Worm (Caenorhabditis elegans) whole organism, L2 larva: Measurements from ENCODE around the gene F01F1.14.
A peak's percentile ranks its signal among the peaks of the same experiment; 100 is the strongest.

Source experiments
- C34F6.9 ChIP-seq: fragments of 150-350 bp; optimal IDR thresholded peaks from 2 replicates; lab custom pipeline; 2014; ENCODE audit warnings: missing biosample characterization, missing genetic modification characterization
- F13H6.1 ChIP-seq: sonication (generic microtip); optimal IDR thresholded peaks from 2 replicates; lab custom pipeline; 2016; ENCODE audit warnings: missing genetic modification characterization, missing compliant biosample characterization
- Y55F3AM.14 ChIP-seq: fragments of 200-800 bp; sonication (Bioruptor generic); optimal IDR thresholded peaks from 2 replicates; lab custom pipeline; 2018; ENCODE audit warnings: mild to moderate bottlenecking, missing genetic modification characterization, missing compliant biosample characterization
- ZK546.5 ChIP-seq: sonication (generic microtip); optimal IDR thresholded peaks from 2 replicates; lab custom pipeline; 2017; ENCODE audit warnings: missing biosample characterization, missing genetic modification characterization
- alr-1 ChIP-seq: fragments of 150-350 bp; optimal IDR thresholded peaks from 2 replicates; lab custom pipeline; 2014; ENCODE audit warnings: missing biosample characterization, missing genetic modification characterization
- aly-2 ChIP-seq: fragments of 150-350 bp; optimal IDR thresholded peaks from 2 replicates; lab custom pipeline; 2014; ENCODE audit warnings: missing biosample characterization, missing genetic modification characterization
- ama-1 ChIP-seq: fragments of 150-350 bp; optimal IDR thresholded peaks from 2 replicates; lab custom pipeline; 2018; ENCODE audit warnings: inconsistent platforms
- blmp-1 ChIP-seq: sonication (generic microtip); optimal IDR thresholded peaks from 2 replicates; lab custom pipeline; 2017; ENCODE audit warnings: missing genetic modification characterization, mild to moderate bottlenecking, missing compliant biosample characterization, antibody characterized with exemption, moderate library complexity; ENCODE audit not compliant: insufficient read depth
- ceh-16 ChIP-seq: fragments of 150-350 bp; optimal IDR thresholded peaks from 2 replicates; lab custom pipeline; 2014; ENCODE audit warnings: missing biosample characterization, missing genetic modification characterization
- ceh-82 ChIP-seq: fragments of 150-350 bp; optimal IDR thresholded peaks from 2 replicates; lab custom pipeline; 2014; ENCODE audit warnings: missing biosample characterization, missing genetic modification characterization
- crh-2 ChIP-seq: sonication (generic microtip); optimal IDR thresholded peaks from 2 replicates; lab custom pipeline; 2017; ENCODE audit warnings: missing biosample characterization, missing genetic modification characterization
- dmd-4 ChIP-seq: sonication (generic microtip); optimal IDR thresholded peaks from 2 replicates; lab custom pipeline; 2017; ENCODE audit warnings: missing biosample characterization, missing genetic modification characterization
- egl-27 ChIP-seq: sonication (generic microtip); optimal IDR thresholded peaks from 3 replicates; lab custom pipeline; 2017; ENCODE audit warnings: missing biosample characterization, missing genetic modification reagents, missing genetic modification characterization
- elt-3 ChIP-seq: sonication (generic microtip); optimal IDR thresholded peaks from 2 replicates; lab custom pipeline; 2017; ENCODE audit warnings: missing biosample characterization, missing genetic modification characterization
- fos-1 ChIP-seq: fragments of 150-350 bp; optimal IDR thresholded peaks from 2 replicates; lab custom pipeline; 2014; ENCODE audit warnings: missing biosample characterization, missing genetic modification characterization
- lin-13 ChIP-seq: fragments of 150-350 bp; optimal IDR thresholded peaks from 2 replicates; lab custom pipeline; 2014; ENCODE audit warnings: missing biosample characterization, missing genetic modification reagents, missing genetic modification characterization
- lsy-2 ChIP-seq, 2 experiments: fragments of 150-350 bp in 1 of 2; sonication (generic microtip) in 1 of 2; optimal IDR thresholded peaks; 2 replicates each; lab custom pipeline; 2014 to 2017; ENCODE audit warnings: missing biosample characterization in 2 of 2, missing genetic modification characterization in 2 of 2
- mab-5 ChIP-seq: fragments of 150-350 bp; optimal IDR thresholded peaks from 2 replicates; lab custom pipeline; 2014; ENCODE audit warnings: missing biosample characterization, missing genetic modification characterization
- nhr-10 ChIP-seq: sonication (generic microtip); optimal IDR thresholded peaks from 2 replicates; lab custom pipeline; 2017; ENCODE audit warnings: missing biosample characterization, missing genetic modification characterization
- nhr-11 ChIP-seq: fragments of 150-350 bp; optimal IDR thresholded peaks from 2 replicates; lab custom pipeline; 2014; ENCODE audit warnings: missing biosample characterization, missing genetic modification characterization
- nhr-12 ChIP-seq: fragments of 150-350 bp; optimal IDR thresholded peaks from 2 replicates; lab custom pipeline; 2014; ENCODE audit warnings: missing biosample characterization, missing genetic modification characterization
- nhr-129 ChIP-seq: fragments of 150-350 bp; optimal IDR thresholded peaks from 2 replicates; lab custom pipeline; 2014; ENCODE audit warnings: missing biosample characterization, missing genetic modification characterization
- nhr-21 ChIP-seq: fragments of 150-350 bp; optimal IDR thresholded peaks from 2 replicates; lab custom pipeline; 2014; ENCODE audit warnings: missing biosample characterization, missing genetic modification characterization
- skn-1 ChIP-seq: sonication (generic microtip); optimal IDR thresholded peaks from 2 replicates; lab custom pipeline; 2017; ENCODE audit warnings: missing biosample characterization, missing genetic modification characterization
- sma-9 ChIP-seq, 2 experiments: fragments of 150-350 bp in 1 of 2; sonication (generic microtip) in 1 of 2; optimal IDR thresholded peaks; 2 replicates each; lab custom pipeline; 2014 to 2016; ENCODE audit warnings: missing genetic modification characterization in 2 of 2, mild to moderate bottlenecking in 1 of 2, missing biosample characterization in 1 of 2, missing compliant biosample characterization in 1 of 2, missing genetic modification reagents in 1 of 2, moderate library complexity in 1 of 2
- snpc-4 ChIP-seq: fragments of 150-350 bp; optimal IDR thresholded peaks from 2 replicates; lab custom pipeline; 2014; ENCODE audit warnings: missing biosample characterization, missing genetic modification characterization
- unc-39 ChIP-seq: fragments of 150-350 bp; optimal IDR thresholded peaks from 2 replicates; lab custom pipeline; 2014; ENCODE audit warnings: missing biosample characterization, missing genetic modification characterization
- unc-55 ChIP-seq: fragments of 150-350 bp; sonication (generic microtip); optimal IDR thresholded peaks from 3 replicates; lab custom pipeline; 2014; ENCODE audit warnings: missing biosample characterization, missing genetic modification reagents, missing genetic modification characterization
- unc-62 ChIP-seq: fragments of 150-350 bp; optimal IDR thresholded peaks from 2 replicates; lab custom pipeline; 2014; ENCODE audit warnings: missing biosample characterization, missing genetic modification reagents, missing genetic modification characterization
- ztf-1 ChIP-seq: fragments of 200-800 bp; sonication (Bioruptor generic); conservative IDR thresholded peaks from 2 replicates; pipeline ENCODE4 v1.3.6; 2022; ENCODE audit warnings: missing genetic modification characterization, missing compliant biosample characterization
- ztf-4 ChIP-seq: fragments of 150-350 bp; optimal IDR thresholded peaks from 2 replicates; lab custom pipeline; 2014; ENCODE audit warnings: missing biosample characterization, missing genetic modification characterization

F01F1.14 gene

ce11 chrIII:5902558-5902957 is 19.8 kb upstream of the F01F1.14 start:
- TF ChIP-seq crh-2 = no peak
- TF ChIP-seq ama-1 (lab: Kevin White, UChicago) = no peak
- TF ChIP-seq lsy-2 (tag; optimal IDR thresholded peaks at IDR 0.05; lab: Kevin White, UChicago) = no peak
- no peak for TF ChIP-seq elt-3
- no peak for TF ChIP-seq ztf-4 (tag; lab: Kevin White, UChicago)
- TF ChIP-seq ceh-82 (tag; lab: Kevin White, UChicago) = no peak
- no peak for TF ChIP-seq unc-62
- TF ChIP-seq unc-39 (tag; lab: Kevin White, UChicago) = no peak
- no peak for TF ChIP-seq nhr-11
- TF ChIP-seq sma-9 (GFP tag; optimal IDR thresholded peaks at IDR 0.05; lab: Kevin White, UChicago) = no peak
- no peak for TF ChIP-seq sma-9 (tag; optimal IDR thresholded peaks at IDR 0.05; lab: Kevin White, UChicago)
- no peak for TF ChIP-seq alr-1
- TF ChIP-seq ztf-1 (GFP tag; lab: Robert Waterston, UW) = no peak
- no peak for TF ChIP-seq lin-13 (GFP tag; lab: Kevin White, UChicago)
- TF ChIP-seq nhr-129 (tag; lab: Kevin White, UChicago) = no peak
- TF ChIP-seq C34F6.9 (tag; lab: Kevin White, UChicago) = no peak
- no peak for TF ChIP-seq egl-27
- no peak for TF ChIP-seq aly-2 (tag; lab: Kevin White, UChicago)
- TF ChIP-seq fos-1 = no peak

ce11 chrIII:5900709-5901108 is 18.0 kb upstream of the F01F1.14 start:
- peak; percentile 77 for TF ChIP-seq nhr-129 (tag; lab: Kevin White, UChicago)
- peak; percentile 69 for TF ChIP-seq fos-1
- no peak for TF ChIP-seq ZK546.5 (tag; lab: Kevin White, UChicago)
- TF ChIP-seq nhr-12 = no peak
- TF ChIP-seq blmp-1 = no peak

ce11 chrIII:5898631-5899030 is 15.9 kb upstream of the F01F1.14 start:
- TF ChIP-seq F13H6.1 (tag; lab: Kevin White, UChicago) (peak; percentile 12), lsy-2 (tag; optimal IDR thresholded peaks at IDR 0.05; lab: Kevin White, UChicago) (peak in 1 of 2 experiments; percentile 15), skn-1 (tag; lab: Kevin White, UChicago) (no peak), unc-55 (GFP tag; lab: Kevin White, UChicago) (peak; percentile 23), elt-3 (no peak), nhr-10 (tag; lab: Kevin White, UChicago) (no peak), nhr-129 (tag; lab: Kevin White, UChicago) (peak; percentile 7)

ce11 chrIII:5897468-5897867 is 14.7 kb upstream of the F01F1.14 start:
- TF ChIP-seq Y55F3AM.14 (GFP tag; lab: Kevin White, UChicago) = peak; percentile 61
- peak; percentile 42 for TF ChIP-seq C34F6.9 (tag; lab: Kevin White, UChicago)
- TF ChIP-seq nhr-21 (tag; lab: Kevin White, UChicago) = no peak
- TF ChIP-seq lsy-2 (tag; optimal IDR thresholded peaks at IDR 0.05; lab: Kevin White, UChicago) = peak in 1 of 2 experiments; percentile 9
- TF ChIP-seq nhr-11 = no peak
- peak; percentile 30 for TF ChIP-seq unc-55 (GFP tag; lab: Kevin White, UChicago)
- peak; percentile 17 for TF ChIP-seq nhr-129 (tag; lab: Kevin White, UChicago)

ce11 chrIII:5895913-5896312 is 13.2 kb upstream of the F01F1.14 start, which contains the start of gene pxl-1:
Gene pxl-1, minus strand, starts transcription at chrIII:5896013.
- TF ChIP-seq unc-62 = no peak
- TF ChIP-seq snpc-4 = no peak
- TF ChIP-seq unc-39 (tag; lab: Kevin White, UChicago) = no peak
- TF ChIP-seq lsy-2 (tag; optimal IDR thresholded peaks at IDR 0.05; lab: Kevin White, UChicago) = no peak
- TF ChIP-seq Y55F3AM.14 (GFP tag; lab: Kevin White, UChicago) = no peak
- no peak for TF ChIP-seq fos-1
- TF ChIP-seq dmd-4 = no peak
- no peak for TF ChIP-seq unc-55 (GFP tag; lab: Kevin White, UChicago)
- no peak for TF ChIP-seq crh-2
- TF ChIP-seq blmp-1 = no peak
- no peak for TF ChIP-seq egl-27
- TF ChIP-seq nhr-21 (tag; lab: Kevin White, UChicago) = no peak
- no peak for TF ChIP-seq ceh-16 (tag; lab: Kevin White, UChicago)
- TF ChIP-seq ceh-82 (tag; lab: Kevin White, UChicago) = no peak
- no peak for TF ChIP-seq alr-1
- no peak for TF ChIP-seq mab-5 (tag; lab: Kevin White, UChicago)
- no peak for TF ChIP-seq nhr-10 (tag; lab: Kevin White, UChicago)

- TF ChIP-seq F13H6.1 (tag; lab: Kevin White, UChicago) (peak; percentile 31), lsy-2 (tag; optimal IDR thresholded peaks at IDR 0.05; lab: Kevin White, UChicago) (no peak)
- TF ChIP-seq, all 48 proteins: peak for 1
Measured at ce11 chrIII:5892909-5893308, 10.2 kb upstream of the F01F1.14 start.
